In the genomic region with DNA sequence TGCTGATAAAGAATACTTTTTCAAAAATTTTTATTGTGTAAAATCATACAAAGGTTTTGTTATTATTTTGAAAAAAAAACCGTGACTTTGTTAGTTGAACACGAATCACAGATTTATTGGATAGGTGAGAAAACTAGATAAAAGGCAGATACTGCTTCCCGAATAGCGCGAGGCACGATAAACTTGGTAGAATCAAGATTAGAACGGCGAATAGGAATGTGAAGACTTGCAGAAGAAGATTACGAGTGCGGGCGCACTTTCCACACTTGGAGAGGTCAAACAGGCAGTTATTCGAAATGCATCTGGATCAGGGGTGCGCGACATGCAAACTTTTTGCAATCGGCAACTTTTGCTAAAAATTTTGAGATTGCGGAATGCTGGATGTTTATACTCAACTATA, we compare ENCODE assay signal across 3 worm cellular contexts.
TF ChIP-seq lines count a peak whose summit lies in the region.

No protein-coding gene starts in this region.

TF ChIP-seq in whole organism, L2 larva, 48 proteins besides CTCF, POLR2A, EP300 and RAD21:
- TF ChIP-seq dmd-4 (tag; optimal IDR thresholded peaks at IDR 0.05; lab: Kevin White, UChicago), result no peak
- TF ChIP-seq lin-13 (GFP tag; optimal IDR thresholded peaks at IDR 0.05; lab: Kevin White, UChicago), result no peak
- no peak for TF ChIP-seq ztf-11 (tag; optimal IDR thresholded peaks at IDR 0.05; lab: Kevin White, UChicago)
- no peak for TF ChIP-seq snpc-4 (tag; optimal IDR thresholded peaks at IDR 0.05; lab: Kevin White, UChicago)
- no peak for TF ChIP-seq ama-1 (optimal IDR thresholded peaks at IDR 0.05; lab: Kevin White, UChicago)
- TF ChIP-seq nhr-6 (tag; optimal IDR thresholded peaks at IDR 0.05; lab: Kevin White, UChicago), result no peak
- no peak for TF ChIP-seq unc-62 (GFP tag; optimal IDR thresholded peaks at IDR 0.05; lab: Kevin White, UChicago)
- TF ChIP-seq crh-2 (tag; optimal IDR thresholded peaks at IDR 0.05; lab: Kevin White, UChicago), result no peak
- TF ChIP-seq nhr-11 (tag; optimal IDR thresholded peaks at IDR 0.05; lab: Kevin White, UChicago), result no peak
- TF ChIP-seq elt-1 (tag; optimal IDR thresholded peaks at IDR 0.05; lab: Kevin White, UChicago), result peak; percentile 78
- TF ChIP-seq sma-9 (GFP tag; optimal IDR thresholded peaks at IDR 0.05; lab: Kevin White, UChicago), result peak; percentile 61
- no peak for TF ChIP-seq sma-9 (tag; optimal IDR thresholded peaks at IDR 0.05; lab: Kevin White, UChicago)

TF ChIP-seq in whole organism, L3 larva, 47 proteins besides CTCF, POLR2A, EP300 and RAD21:
- no peak for TF ChIP-seq ceh-28 (tag; optimal IDR thresholded peaks at IDR 0.05; lab: Kevin White, UChicago)
- no peak for TF ChIP-seq skn-1 (tag; optimal IDR thresholded peaks at IDR 0.05; lab: Kevin White, UChicago)
- TF ChIP-seq daf-12 (tag; optimal IDR thresholded peaks at IDR 0.05; lab: Kevin White, UChicago), result no peak
- peak; percentile 58 for TF ChIP-seq nhr-23 (tag; optimal IDR thresholded peaks at IDR 0.05; lab: Kevin White, UChicago)
- TF ChIP-seq snpc-4 (tag; optimal IDR thresholded peaks at IDR 0.05; lab: Kevin White, UChicago), result no peak
- TF ChIP-seq elt-1 (tag; optimal IDR thresholded peaks at IDR 0.05; lab: Kevin White, UChicago), result peak; percentile 72
TF ChIP-seq in whole organism, L3 larva: peak in this region for 2.

TF ChIP-seq in whole organism, mixed stage, embryonic, 35 proteins besides CTCF, POLR2A, EP300 and RAD21:
- TF ChIP-seq zip-8 (tag; optimal IDR thresholded peaks at IDR 0.05; lab: Kevin White, UChicago) (no peak), bed-3 (GFP tag; optimal IDR thresholded peaks at IDR 0.05; lab: Kevin White, UChicago) (no peak), ceh-83 (GFP tag; optimal IDR thresholded peaks at IDR 0.05; lab: Kevin White, UChicago) (no peak), sptf-1 (tag; optimal IDR thresholded peaks at IDR 0.05; lab: Kevin White, UChicago) (no peak), ceh-39 (tag; optimal IDR thresholded peaks at IDR 0.05; lab: Kevin White, UChicago) (no peak), mls-2 (tag; optimal IDR thresholded peaks at IDR 0.05; lab: Kevin White, UChicago) (no peak), nhr-76 (tag; optimal IDR thresholded peaks at IDR 0.05; lab: Kevin White, UChicago) (no peak), ces-1 (GFP tag; optimal IDR thresholded peaks at IDR 0.05; lab: Kevin White, UChicago) (no peak), sem-2 (GFP tag; optimal IDR thresholded peaks at IDR 0.05; lab: Kevin White, UChicago) (no peak), snpc-4 (tag; optimal IDR thresholded peaks at IDR 0.05; lab: Kevin White, UChicago) (no peak), mep-1 (tag; optimal IDR thresholded peaks at IDR 0.05; lab: Kevin White, UChicago) (no peak), M03D4.4 (tag; optimal IDR thresholded peaks at IDR 0.05; lab: Kevin White, UChicago) (no peak), ham-2 (GFP tag; optimal IDR thresholded peaks at IDR 0.05; lab: Kevin White, UChicago) (peak; percentile 42), hlh-1 (tag; optimal IDR thresholded peaks at IDR 0.05; lab: Kevin White, UChicago) (no peak), elt-1 (tag; optimal IDR thresholded peaks at IDR 0.05; lab: Kevin White, UChicago; ENCODE audit: borderline replicate concordance, insufficient read depth) (peak; percentile 70), ceh-43 (GFP tag; optimal IDR thresholded peaks at IDR 0.05; lab: Kevin White, UChicago) (no peak), unc-120 (tag; optimal IDR thresholded peaks at IDR 0.05; lab: Kevin White, UChicago; ENCODE audit: poor library complexity, severe bottlenecking) (no peak)
TF ChIP-seq in whole organism, mixed stage, embryonic: peak in this region for 2.
